Worm (Caenorhabditis elegans) whole organism, L4/young adult: ENCODE measurements around the gene Y105C5A.1.

Source experiments
- dao-5 ChIP-seq: sonication (generic microtip); optimal IDR thresholded peaks from 2 replicates; lab custom pipeline; 2016; ENCODE audit warnings: missing genotype, missing genetic modification characterization, moderate library complexity, missing compliant biosample characterization
- him-1 ChIP-seq: sonication (generic microtip); optimal IDR thresholded peaks from 2 replicates; lab custom pipeline; 2016; ENCODE audit warnings: missing genotype, missing genetic modification reagents, missing genetic modification characterization, missing compliant biosample characterization

- no peak for TF ChIP-seq dao-5 (tag; lab: Kevin White, UChicago)
- TF ChIP-seq him-1 (tag; lab: Kevin White, UChicago), result no peak
These were observed 6.5 kb upstream of the Y105C5A.1 start for ce11 chrIV:15570770-15571169.
